Fruit fly (Drosophila melanogaster) whole organism, embryonic: ENCODE data around the gene Ant2.

ENCODE experiments used
- Awh ChIP-seq: fragments of 200-800 bp; sonication (Bioruptor generic); IDR thresholded peaks from 2 replicates; pipeline ENCODE4, ENCODE4 v1.3.6; 2022; ENCODE audit warnings: missing biosample characterization, missing genetic modification characterization
- C15 ChIP-seq: fragments of 200-800 bp; sonication (Bioruptor generic); IDR thresholded peaks from 3 replicates; pipeline ENCODE4 v1.3.6; 2022; ENCODE audit warnings: missing biosample characterization, missing genetic modification characterization
- CG10274 ChIP-seq: fragments of 200-800 bp; sonication (Bioruptor generic); optimal IDR thresholded peaks from 3 replicates; lab custom pipeline; 2017; ENCODE audit warnings: missing biosample characterization, mild to moderate bottlenecking, missing genetic modification characterization
- CG11695 ChIP-seq: fragments of 200-800 bp; sonication (Bioruptor generic); IDR thresholded peaks from 3 replicates; pipeline ENCODE4 v1.3.6; 2022; ENCODE audit warnings: missing biosample characterization, missing genetic modification characterization
- CG12219 ChIP-seq: fragments of 200-800 bp; sonication (Bioruptor generic); optimal IDR thresholded peaks from 3 replicates; lab custom pipeline; 2018; ENCODE audit warnings: missing biosample characterization, mild to moderate bottlenecking, missing genetic modification characterization
- CG30020 ChIP-seq: fragments of 200-800 bp; optimal IDR thresholded peaks from 2 replicates; lab custom pipeline; 2019; ENCODE audit warnings: missing biosample characterization, mild to moderate bottlenecking, missing genetic modification characterization, moderate library complexity
- CG31441 ChIP-seq: fragments of 200-800 bp; sonication (Bioruptor generic); IDR thresholded peaks from 2 replicates; pipeline ENCODE4 v1.3.6; 2022; ENCODE audit warnings: missing biosample characterization, missing genetic modification characterization
- CG32772 ChIP-seq: fragments of 200-800 bp; sonication (Bioruptor generic); IDR thresholded peaks from 2 replicates; pipeline ENCODE4 v1.3.6; 2022; ENCODE audit warnings: missing biosample characterization, missing genetic modification characterization
- CG4820 ChIP-seq: fragments of 200-800 bp; sonication (Bioruptor generic); optimal IDR thresholded peaks from 3 replicates; lab custom pipeline; 2016; ENCODE audit warnings: missing biosample characterization, missing genetic modification characterization
- CG5245 ChIP-seq: fragments of 200-800 bp; sonication (Bioruptor generic); optimal IDR thresholded peaks from 3 replicates; lab custom pipeline; 2016; ENCODE audit warnings: missing biosample characterization, missing genetic modification characterization
- CG9609 ChIP-seq: fragments of 200-800 bp; sonication (Bioruptor generic); optimal IDR thresholded peaks from 3 replicates; lab custom pipeline; 2016; ENCODE audit warnings: missing biosample characterization, missing genetic modification characterization
- CG9876 ChIP-seq: fragments of 200-800 bp; sonication (Bioruptor generic); optimal IDR thresholded peaks from 2 replicates; lab custom pipeline; 2016; ENCODE audit warnings: missing biosample characterization, missing genetic modification characterization
- CTCF ChIP-seq: fragments of 200-800 bp; sonication (Bioruptor generic); optimal IDR thresholded peaks from 2 replicates; lab custom pipeline; 2017; ENCODE audit warnings: missing biosample characterization, mild to moderate bottlenecking, missing genetic modification characterization, moderate library complexity
- CkIIα-i1 ChIP-seq: fragments of 200-800 bp; sonication (Bioruptor generic); IDR thresholded peaks from 2 replicates; pipeline ENCODE4 v1.3.6; 2022; ENCODE audit warnings: missing biosample characterization, missing genetic modification characterization
- D19B ChIP-seq: fragments of 200-800 bp; sonication (Bioruptor generic); optimal IDR thresholded peaks from 2 replicates; lab custom pipeline; 2017; ENCODE audit warnings: missing biosample characterization, mild to moderate bottlenecking, missing genetic modification characterization
- Dip2 ChIP-seq: fragments of 200-800 bp; sonication (Bioruptor generic); IDR thresholded peaks from 2 replicates; pipeline ENCODE4 v1.3.6; 2022; ENCODE audit warnings: missing biosample characterization, missing genetic modification characterization
- Dll ChIP-seq: fragments of 200-800 bp; sonication (Bioruptor generic); IDR thresholded peaks from 4 replicates; pipeline ENCODE4 v1.3.6; 2022; ENCODE audit warnings: missing biosample characterization, missing genetic modification characterization; ENCODE audit not compliant: partially characterized antibody
- Dp ChIP-seq: fragments of 200-800 bp; sonication (Bioruptor generic); optimal IDR thresholded peaks from 2 replicates; lab custom pipeline; 2018; ENCODE audit warnings: missing biosample characterization, mild to moderate bottlenecking, missing genetic modification characterization, moderate library complexity
- ERR ChIP-seq: fragments of 200-800 bp; sonication (Bioruptor generic); optimal IDR thresholded peaks from 2 replicates; lab custom pipeline; 2016; ENCODE audit warnings: missing biosample characterization, missing genetic modification characterization
- HLHmδ ChIP-seq: fragments of 200-800 bp; sonication (Bioruptor generic); optimal IDR thresholded peaks from 2 replicates; lab custom pipeline; 2018; ENCODE audit warnings: missing biosample characterization, mild to moderate bottlenecking, missing genetic modification characterization, moderate library complexity
- Mrtf ChIP-seq: fragments of 200-800 bp; sonication (Bioruptor generic); IDR thresholded peaks from 3 replicates; pipeline ENCODE4 v1.3.6; 2022; ENCODE audit warnings: missing biosample characterization, missing genetic modification characterization
- NC2α ChIP-seq: fragments of 200-800 bp; sonication (Bioruptor generic); optimal IDR thresholded peaks from 2 replicates; lab custom pipeline; 2016; ENCODE audit warnings: missing biosample characterization, missing genetic modification characterization
- NFAT ChIP-seq: fragments of 200-800 bp; sonication (Bioruptor generic); IDR thresholded peaks from 2 replicates; pipeline ENCODE4 v1.3.6; 2022; ENCODE audit warnings: missing biosample characterization, missing genetic modification characterization
- Scr ChIP-seq: fragments of 200-800 bp; sonication (Bioruptor generic); IDR thresholded peaks from 2 replicates; pipeline ENCODE4 v1.3.6; 2022; ENCODE audit warnings: missing biosample characterization, missing genetic modification characterization; ENCODE audit not compliant: partially characterized antibody
- Six4 ChIP-seq: fragments of 200-800 bp; sonication (Bioruptor generic); optimal IDR thresholded peaks from 2 replicates; lab custom pipeline; 2016; ENCODE audit warnings: missing biosample characterization, missing genetic modification characterization
- Sox100B ChIP-seq: fragments of 200-800 bp; sonication (Bioruptor generic); optimal IDR thresholded peaks from 3 replicates; lab custom pipeline; 2018; ENCODE audit warnings: missing biosample characterization, mild to moderate bottlenecking, missing genetic modification characterization
- Xrp1 ChIP-seq: fragments of 200-800 bp; sonication (Bioruptor generic); IDR thresholded peaks from 2 replicates; pipeline ENCODE4 v1.3.6; 2022; ENCODE audit warnings: missing biosample characterization, missing genetic modification characterization
- aop ChIP-seq: fragments of 200-800 bp; sonication (Bioruptor generic); IDR thresholded peaks from 2 replicates; pipeline ENCODE4 v1.3.6; 2022; ENCODE audit warnings: missing biosample characterization, missing genetic modification characterization
- ato ChIP-seq: fragments of 200-800 bp; sonication (Bioruptor generic); IDR thresholded peaks from 2 replicates; pipeline ENCODE4 v1.3.6; 2022; ENCODE audit warnings: missing biosample characterization, missing genetic modification characterization; ENCODE audit not compliant: partially characterized antibody
- br ChIP-seq: fragments of >200 bp; optimal IDR thresholded peaks from 2 replicates; lab custom pipeline; 2017
- cad ChIP-seq: fragments of >200 bp; optimal IDR thresholded peaks from 2 replicates; lab custom pipeline; 2017; ENCODE audit warnings: missing biosample characterization, missing genetic modification characterization
- chm ChIP-seq: fragments of 200-800 bp; sonication (Bioruptor generic); IDR thresholded peaks from 2 replicates; pipeline ENCODE4 v1.3.6; 2022; ENCODE audit warnings: missing biosample characterization, missing genetic modification characterization
- crc ChIP-seq: fragments of 200-800 bp; sonication (Bioruptor generic); optimal IDR thresholded peaks from 2 replicates; lab custom pipeline; 2016; ENCODE audit warnings: missing biosample characterization, missing genetic modification characterization
- croc ChIP-seq: fragments of 200-800 bp; sonication (Bioruptor generic); conservative IDR thresholded peaks from 3 replicates; pipeline ENCODE4 v1.3.6; 2022; ENCODE audit warnings: missing biosample characterization, missing genetic modification characterization
- gce ChIP-seq: fragments of 200-800 bp; sonication (Bioruptor generic); IDR thresholded peaks from 3 replicates; pipeline ENCODE4 v1.3.6; 2022; ENCODE audit warnings: missing biosample characterization, missing genetic modification characterization
- kah ChIP-seq: fragments of 200-800 bp; sonication (Bioruptor generic); optimal IDR thresholded peaks from 2 replicates; lab custom pipeline; 2018; ENCODE audit warnings: missing biosample characterization, mild to moderate bottlenecking, missing genetic modification characterization
- ken ChIP-seq: fragments of 200-800 bp; sonication (Bioruptor generic); IDR thresholded peaks from 3 replicates; pipeline ENCODE4 v1.3.6; 2022; ENCODE audit warnings: missing biosample characterization, missing genetic modification characterization
- lilli ChIP-seq: fragments of 200-800 bp; sonication (Bioruptor generic); optimal IDR thresholded peaks from 3 replicates; lab custom pipeline; 2016; ENCODE audit warnings: missing biosample characterization, missing genetic modification characterization
- maf-S ChIP-seq: fragments of 200-800 bp; sonication (Bioruptor generic); optimal IDR thresholded peaks from 2 replicates; lab custom pipeline; 2016; ENCODE audit warnings: missing biosample characterization, missing genetic modification characterization
- otp ChIP-seq: fragments of 200-800 bp; sonication (Bioruptor generic); IDR thresholded peaks from 3 replicates; pipeline ENCODE4, ENCODE4 v1.3.6; 2022; ENCODE audit warnings: missing biosample characterization, missing genetic modification characterization
- pita ChIP-seq: fragments of 200-800 bp; sonication (Bioruptor generic); optimal IDR thresholded peaks from 2 replicates; lab custom pipeline; 2017; ENCODE audit warnings: missing biosample characterization, mild to moderate bottlenecking, missing genetic modification characterization
- pzg ChIP-seq: fragments of 200-800 bp; sonication (Bioruptor generic); optimal IDR thresholded peaks from 3 replicates; lab custom pipeline; 2018; ENCODE audit warnings: missing biosample characterization, mild to moderate bottlenecking, missing genetic modification characterization, moderate library complexity
- ro ChIP-seq: fragments of 200-800 bp; sonication (Bioruptor generic); IDR thresholded peaks from 2 replicates; pipeline ENCODE4 v1.3.6; 2022; ENCODE audit warnings: missing biosample characterization, missing genetic modification characterization
- sens ChIP-seq: fragments of 200-800 bp; sonication (Bioruptor generic); peaks from one replicate; lab custom pipeline; 2016; ENCODE audit warnings: missing biosample characterization, missing genetic modification characterization
- shn ChIP-seq: fragments of 200-800 bp; sonication (Bioruptor generic); optimal IDR thresholded peaks from 3 replicates; lab custom pipeline; 2016; ENCODE audit warnings: missing biosample characterization, missing genetic modification characterization
- sna ChIP-seq: fragments of 200-800 bp; sonication (Bioruptor generic); IDR thresholded peaks from 2 replicates; pipeline ENCODE4 v1.3.6; 2022; ENCODE audit warnings: missing biosample characterization, missing genetic modification characterization; ENCODE audit not compliant: partially characterized antibody
- sr ChIP-seq: fragments of 200-800 bp; sonication (Bioruptor generic); IDR thresholded peaks from 3 replicates; pipeline ENCODE4 v1.3.6; 2022; ENCODE audit warnings: missing biosample characterization, missing genetic modification characterization
- tio ChIP-seq: fragments of 200-800 bp; sonication (Bioruptor generic); optimal IDR thresholded peaks from 2 replicates; lab custom pipeline; 2017; ENCODE audit warnings: missing biosample characterization, missing genetic modification characterization, inconsistent platforms
- tll ChIP-seq, 2 experiments: fragments of 200-800 bp in 1 of 2; fragments of >200 bp in 1 of 2; sonication (Bioruptor generic) in 1 of 2; optimal IDR thresholded peaks; 2 replicates each; lab custom pipeline; 2017 to 2019; ENCODE audit warnings: missing biosample characterization in 2 of 2, missing genetic modification characterization in 2 of 2, mild to moderate bottlenecking in 1 of 2, moderate library complexity in 1 of 2
- twi ChIP-seq: fragments of 200-800 bp; optimal IDR thresholded peaks from 2 replicates; lab custom pipeline; 2019; ENCODE audit warnings: missing biosample characterization, mild to moderate bottlenecking, missing genetic modification characterization, moderate library complexity
- wdn ChIP-seq: fragments of 200-800 bp; sonication (Bioruptor generic); IDR thresholded peaks from 2 replicates; pipeline ENCODE4 v1.3.6; 2022; ENCODE audit warnings: missing biosample characterization, missing genetic modification characterization
- zen ChIP-seq: fragments of 200-800 bp; sonication (Bioruptor generic); optimal IDR thresholded peaks from 3 replicates; lab custom pipeline; 2018; ENCODE audit warnings: missing biosample characterization, mild to moderate bottlenecking, missing genetic modification characterization, moderate library complexity

Ant2 gene

dm6 chrX:10729921-10730873, 56.5 kb downstream of the Ant2 start (continued):
- peak; percentile 38; the same call in 1 of the 2 replicates for TF ChIP-seq chm (GFP tag; lab: Robert Waterston, UW)
- no peak for TF ChIP-seq otp (GFP tag; lab: Robert Waterston, UW)
- TF ChIP-seq Dp, result no peak
- TF ChIP-seq wdn (GFP tag; lab: Robert Waterston, UW), result no peak
- no peak for TF ChIP-seq aop (GFP tag; lab: Robert Waterston, UW)
- no peak for TF ChIP-seq Dll (GFP tag; lab: Robert Waterston, UW)
- TF ChIP-seq Scr, result no peak
- TF ChIP-seq br (lab: Kevin White, UChicago), result no peak
- no peak for TF ChIP-seq CG5245 (GFP tag; lab: Kevin White, UChicago)
- TF ChIP-seq CG32772, result no peak
- TF ChIP-seq CkIIα-i1 (GFP tag; lab: Robert Waterston, UW), result no peak
- TF ChIP-seq CG10274, result no peak
- no peak for TF ChIP-seq Awh
- TF ChIP-seq Six4 (GFP tag; lab: Kevin White, UChicago), result no peak
- TF ChIP-seq CTCF (GFP tag; lab: Kevin White, UChicago), result no peak
- no peak for TF ChIP-seq ken (GFP tag; lab: Robert Waterston, UW)
- TF ChIP-seq crc (GFP tag; lab: Kevin White, UChicago), result no peak
- no peak for TF ChIP-seq CG9609
- no peak for TF ChIP-seq C15 (GFP tag; lab: Robert Waterston, UW)
- TF ChIP-seq NC2α (GFP tag; lab: Kevin White, UChicago), result no peak
- TF ChIP-seq Mrtf (GFP tag; lab: Robert Waterston, UW), result no peak
- no peak for TF ChIP-seq croc (GFP tag; lab: Robert Waterston, UW)
- TF ChIP-seq CG4820 (GFP tag; lab: Kevin White, UChicago), result no peak
- TF ChIP-seq sna, result no peak
- no peak for TF ChIP-seq cad
- peak; percentile 6 for TF ChIP-seq lilli (GFP tag; lab: Kevin White, UChicago)
- TF ChIP-seq shn (GFP tag; lab: Kevin White, UChicago), result no peak
- no peak for TF ChIP-seq tll (GFP tag; optimal IDR thresholded peaks at IDR 0.05; lab: Kevin White, UChicago)
- TF ChIP-seq gce (GFP tag; lab: Robert Waterston, UW), result no peak
- no peak for TF ChIP-seq CG9876 (GFP tag; lab: Kevin White, UChicago)
- TF ChIP-seq maf-S (GFP tag; lab: Kevin White, UChicago), result no peak
- TF ChIP-seq CG30020, result no peak
- TF ChIP-seq kah (GFP tag; lab: Kevin White, UChicago), result peak; percentile 39
- TF ChIP-seq CG12219 (GFP tag; lab: Kevin White, UChicago), result no peak
- TF ChIP-seq pita, result no peak
- TF ChIP-seq ERR (GFP tag; lab: Kevin White, UChicago), result no peak
- TF ChIP-seq sr (GFP tag; lab: Robert Waterston, UW), result peak; percentile 92
- TF ChIP-seq NFAT (GFP tag; lab: Robert Waterston, UW), result no peak
- TF ChIP-seq CG11695 (GFP tag; lab: Robert Waterston, UW), result no peak
- TF ChIP-seq ato, result no peak
- TF ChIP-seq CG31441, result peak; percentile 22; the same call in 1 of the 2 replicates
- no peak for TF ChIP-seq ro
- no peak for TF ChIP-seq pzg (GFP tag; lab: Kevin White, UChicago)
- no peak for TF ChIP-seq twi (tag; lab: Kevin White, UChicago)
- peak; percentile 65 for TF ChIP-seq sens (GFP tag; lab: Kevin White, UChicago)
- TF ChIP-seq Xrp1 (GFP tag; lab: Robert Waterston, UW), result no peak
- no peak for TF ChIP-seq D19B
- no peak for TF ChIP-seq Sox100B (GFP tag; lab: Kevin White, UChicago)
- no peak for TF ChIP-seq zen (tag; lab: Kevin White, UChicago)
- no peak for TF ChIP-seq tio (GFP tag; lab: Kevin White, UChicago)
- TF ChIP-seq Dip2 (GFP tag; lab: Robert Waterston, UW), result no peak
- no peak for TF ChIP-seq HLHmδ (GFP tag; lab: Kevin White, UChicago)
